Worm (Caenorhabditis elegans): ENCODE measurements around the gene R07G3.8.

ce11 chrII:7574143-7574542 lies 46.2 kb downstream of the R07G3.8 start, which contains the start of gene F35D2.2:
- no peak for TF ChIP-seq tra-1 (GFP tag; IDR thresholded peaks at IDR 0.05)
- TF ChIP-seq ztf-11 (tag; optimal IDR thresholded peaks at IDR 0.05): no peak
- no peak for TF ChIP-seq mdl-1 (tag; optimal IDR thresholded peaks at IDR 0.05)
- no peak for TF ChIP-seq dve-1 (tag; optimal IDR thresholded peaks at IDR 0.05; ENCODE audit: insufficient read depth)
- TF ChIP-seq zip-11 (GFP tag; IDR thresholded peaks at IDR 0.05): no peak
- no peak for TF ChIP-seq nhr-237 (tag; optimal IDR thresholded peaks at IDR 0.05)
- TF ChIP-seq zag-1 (tag; optimal IDR thresholded peaks at IDR 0.05): no peak
- no peak for TF ChIP-seq lir-3 (tag; optimal IDR thresholded peaks at IDR 0.05)
- TF ChIP-seq dpl-1 (GFP tag; optimal IDR thresholded peaks at IDR 0.05): no peak
- TF ChIP-seq ama-1 (optimal IDR thresholded peaks at IDR 0.05): no peak
- TF ChIP-seq lin-15B (tag; optimal IDR thresholded peaks at IDR 0.05): no peak
- TF ChIP-seq cey-2 (tag; optimal IDR thresholded peaks at IDR 0.05; ENCODE audit: borderline replicate concordance, insufficient read depth): no peak
- TF ChIP-seq nhr-76 (tag; optimal IDR thresholded peaks at IDR 0.05): no peak
- no peak for TF ChIP-seq skn-1 (tag; optimal IDR thresholded peaks at IDR 0.05)
